Worm (Caenorhabditis elegans): ENCODE results near the gene Y45G12C.1.

Gene Y45G12C.1

DNA sequence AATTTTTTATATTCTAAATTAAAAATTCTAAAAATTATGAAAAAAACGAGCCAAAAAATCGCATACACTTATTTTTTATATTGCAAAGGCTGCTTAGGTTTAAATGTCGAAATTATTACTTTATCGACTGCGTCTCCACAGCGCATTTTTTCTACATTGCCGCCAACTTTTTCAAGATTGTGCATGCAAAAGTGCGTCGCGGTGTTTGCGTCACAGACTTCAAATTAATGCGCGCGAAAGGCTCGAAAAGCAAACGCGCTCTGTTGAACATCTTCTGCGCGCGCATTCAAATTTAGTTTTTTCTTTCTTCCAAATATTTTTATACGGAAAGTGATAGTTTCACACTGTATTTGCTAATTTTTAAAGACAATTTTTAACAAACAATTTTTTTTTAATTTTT lies 35.1 kb downstream of the Y45G12C.1 start:
- TF ChIP-seq lir-3 (tag; optimal IDR thresholded peaks at IDR 0.05; ENCODE audit: poor library complexity): peak; percentile 88
- peak; percentile 95 for TF ChIP-seq grh-1 (GFP tag; IDR thresholded peaks at IDR 0.05)
- peak; percentile 70 for TF ChIP-seq jun-1 (tag; optimal IDR thresholded peaks at IDR 0.05)
- TF ChIP-seq unc-62 (GFP tag; optimal IDR thresholded peaks at IDR 0.05): no peak
- TF ChIP-seq unc-130 (tag; optimal IDR thresholded peaks at IDR 0.05): peak; percentile 21
- TF ChIP-seq mab-9 (GFP tag; IDR thresholded peaks at IDR 0.05): peak; percentile 97
- TF ChIP-seq alr-1 (tag; optimal IDR thresholded peaks at IDR 0.05; ENCODE audit: borderline replicate concordance): no peak
- TF ChIP-seq efl-3 (GFP tag; optimal IDR thresholded peaks at IDR 0.05): peak; percentile 2
- no peak for TF ChIP-seq nhr-28 (tag; optimal IDR thresholded peaks at IDR 0.05)
- no peak for TF ChIP-seq aly-2 (tag; optimal IDR thresholded peaks at IDR 0.05)
- TF ChIP-seq ztf-4 (tag; optimal IDR thresholded peaks at IDR 0.05): peak; percentile 67
- TF ChIP-seq lin-13 (GFP tag; optimal IDR thresholded peaks at IDR 0.05): peak; percentile 65
- TF ChIP-seq nhr-71 (tag; optimal IDR thresholded peaks at IDR 0.05): peak; percentile 97
- peak; percentile 35 for TF ChIP-seq blmp-1 (tag; optimal IDR thresholded peaks at IDR 0.05)
- no peak for TF ChIP-seq pag-3 (tag; optimal IDR thresholded peaks at IDR 0.05; ENCODE audit: borderline replicate concordance, insufficient read depth)
- peak; percentile 52; the same call in 1 of the 2 replicates for TF ChIP-seq ets-5 (GFP tag; IDR thresholded peaks at IDR 0.05)
- peak; percentile 94 for TF ChIP-seq tbx-2 (tag; optimal IDR thresholded peaks at IDR 0.05)
- TF ChIP-seq dsc-1 (tag; optimal IDR thresholded peaks at IDR 0.05): peak; percentile 95
- peak; percentile 88 for TF ChIP-seq sox-4 (tag; optimal IDR thresholded peaks at IDR 0.05)
- peak; percentile 89 for TF ChIP-seq unc-98 (GFP tag; IDR thresholded peaks at IDR 0.05)
- TF ChIP-seq ceh-63 (GFP tag; optimal IDR thresholded peaks at IDR 0.05): peak; percentile 60
- peak; percentile 45 to 73 (median 72) for TF ChIP-seq ceh-82 (tag; optimal IDR thresholded peaks at IDR 0.05)
- peak; percentile 90 for TF ChIP-seq irx-1 (tag; optimal IDR thresholded peaks at IDR 0.05)
- peak; percentile 92 for TF ChIP-seq pax-3 (tag; optimal IDR thresholded peaks at IDR 0.05)
- TF ChIP-seq hpl-2 (GFP tag; optimal IDR thresholded peaks at IDR 0.05): peak; percentile 51
- TF ChIP-seq efl-1 (optimal IDR thresholded peaks at IDR 0.05): peak; percentile 99
- TF ChIP-seq efl-1 (GFP tag; optimal IDR thresholded peaks at IDR 0.05 in 1 of 2): peak; percentile 97 to 100
- peak in 1 of 2 experiments; percentile 57 for TF ChIP-seq mdl-1 (tag; optimal IDR thresholded peaks at IDR 0.05)
- peak; percentile 96 for TF ChIP-seq nhr-47 (tag; optimal IDR thresholded peaks at IDR 0.05)
- TF ChIP-seq unc-30 (tag; optimal IDR thresholded peaks at IDR 0.05): no peak
- peak; percentile 53 for TF ChIP-seq nhr-11 (tag; optimal IDR thresholded peaks at IDR 0.05)
- peak; percentile 84 for TF ChIP-seq ceh-8 (GFP tag; optimal IDR thresholded peaks at IDR 0.05)
- peak; percentile 74 for TF ChIP-seq ceh-90 (tag; optimal IDR thresholded peaks at IDR 0.05)
- no peak for TF ChIP-seq ama-1 (optimal IDR thresholded peaks at IDR 0.05)
- peak; percentile 74 for TF ChIP-seq zip-4 (GFP tag; optimal IDR thresholded peaks at IDR 0.05)
- TF ChIP-seq pqm-1 (tag; optimal IDR thresholded peaks at IDR 0.05): no peak
- TF ChIP-seq fkh-10 (GFP tag; optimal IDR thresholded peaks at IDR 0.05): peak; percentile 31
- TF ChIP-seq vab-15 (tag; optimal IDR thresholded peaks at IDR 0.05): peak; percentile 63
- TF ChIP-seq fkh-4 (tag; optimal IDR thresholded peaks at IDR 0.05; ENCODE audit: borderline replicate concordance): peak; percentile 86
- no peak for TF ChIP-seq tlp-1 (tag; optimal IDR thresholded peaks at IDR 0.05)
- peak; percentile 96 to 99 for TF ChIP-seq lin-35 (GFP tag; optimal IDR thresholded peaks at IDR 0.05)
- TF ChIP-seq lsy-2 (tag; optimal IDR thresholded peaks at IDR 0.05): peak; percentile 87
- peak; percentile 77 for TF ChIP-seq C04F5.9 (tag; optimal IDR thresholded peaks at IDR 0.05)
- TF ChIP-seq nhr-77 (tag; optimal IDR thresholded peaks at IDR 0.05): peak; percentile 63
- TF ChIP-seq lin-14 (GFP tag; optimal IDR thresholded peaks at IDR 0.05): peak; percentile 92
- TF ChIP-seq hlh-17 (GFP tag; optimal IDR thresholded peaks at IDR 0.05; ENCODE audit: borderline replicate concordance): no peak
- TF ChIP-seq Y116A8C.19 (tag; optimal IDR thresholded peaks at IDR 0.05; ENCODE audit: borderline replicate concordance): no peak
- TF ChIP-seq nhr-84 (tag; optimal IDR thresholded peaks at IDR 0.05): no peak
- no peak for TF ChIP-seq egl-27 (tag; optimal IDR thresholded peaks at IDR 0.05)
- peak; percentile 92 to 99 (median 97) for TF ChIP-seq dpl-1 (GFP tag; optimal IDR thresholded peaks at IDR 0.05)
- peak; percentile 90 for TF ChIP-seq xbp-1 (tag; optimal IDR thresholded peaks at IDR 0.05)
- TF ChIP-seq snu-23 (GFP tag; optimal IDR thresholded peaks at IDR 0.05): peak; percentile 93
- no peak for TF ChIP-seq aha-1 (tag; optimal IDR thresholded peaks at IDR 0.05)

All from whole organism, L1 larva.